Fruit fly (Drosophila melanogaster): ENCODE results near the gene CG3308.

The CG3308 gene

dm6 chr3R:21296038-21296727 is 22.6 kb upstream of the CG3308 start:
- peak; percentile 41; the same call in 2 of the 3 replicates for TF ChIP-seq croc (GFP tag; conservative IDR thresholded peaks at IDR 0.05)
- peak; percentile 34 for TF ChIP-seq CG12299 (tag; optimal IDR thresholded peaks at IDR 0.05)
- TF ChIP-seq aop (GFP tag; IDR thresholded peaks at IDR 0.05) = no peak
- TF ChIP-seq Ssrp (tag; optimal IDR thresholded peaks at IDR 0.05) = peak; percentile 74
- peak; percentile 71 for TF ChIP-seq CG13624 (GFP tag; optimal IDR thresholded peaks at IDR 0.05)
- peak; percentile 85 for TF ChIP-seq bcd (GFP tag; optimal IDR thresholded peaks at IDR 0.05)
- no peak for TF ChIP-seq CG15073 (GFP tag; optimal IDR thresholded peaks at IDR 0.05)
- no peak for TF ChIP-seq Dfd (GFP tag; optimal IDR thresholded peaks at IDR 0.05)
- TF ChIP-seq Fer3 (tag; optimal IDR thresholded peaks at IDR 0.05) = peak; percentile 86
- peak; percentile 85 to 89 for TF ChIP-seq bsh (GFP tag; optimal IDR thresholded peaks at IDR 0.05)
- peak; percentile 21 for TF ChIP-seq grn (GFP tag; optimal IDR thresholded peaks at IDR 0.05)
- TF ChIP-seq CG18476 (GFP tag; optimal IDR thresholded peaks at IDR 0.05) = peak; percentile 84
- peak; percentile 61 for TF ChIP-seq CG12104 (GFP tag; optimal IDR thresholded peaks at IDR 0.05)
- TF ChIP-seq CG10431 (GFP tag; optimal IDR thresholded peaks at IDR 0.05) = peak; percentile 86
- TF ChIP-seq Bteb2 (GFP tag; optimal IDR thresholded peaks at IDR 0.05) = peak; percentile 71
- TF ChIP-seq CG6272 (GFP tag; IDR thresholded peaks at IDR 0.05) = no peak; the same call in none of the 2 replicates
- peak; percentile 48 for TF ChIP-seq Side (GFP tag; optimal IDR thresholded peaks at IDR 0.05)
- TF ChIP-seq CG16813 (GFP tag; IDR thresholded peaks at IDR 0.05; ENCODE audit: partially characterized antibody) = no peak
- peak; percentile 20 for TF ChIP-seq CG1603 (tag; optimal IDR thresholded peaks at IDR 0.05)
- peak; percentile 60 for TF ChIP-seq CG10654 (GFP tag; optimal IDR thresholded peaks at IDR 0.05)
- TF ChIP-seq lab (GFP tag; optimal IDR thresholded peaks at IDR 0.05) = peak; percentile 93
- no peak for TF ChIP-seq Awh (GFP tag; IDR thresholded peaks at IDR 0.05)
- TF ChIP-seq twi (tag; optimal IDR thresholded peaks at IDR 0.05) = peak; percentile 87
- TF ChIP-seq Dip3 (GFP tag; optimal IDR thresholded peaks at IDR 0.05) = peak; percentile 75
- peak; percentile 42 for TF ChIP-seq ERR (GFP tag; optimal IDR thresholded peaks at IDR 0.05)
- TF ChIP-seq gcm (GFP tag; optimal IDR thresholded peaks at IDR 0.05) = peak; percentile 80
- no peak for TF ChIP-seq Xrp1 (GFP tag; IDR thresholded peaks at IDR 0.05)
- TF ChIP-seq peb (GFP tag; IDR thresholded peaks at IDR 0.05) = no peak
- TF ChIP-seq D19B (GFP tag; optimal IDR thresholded peaks at IDR 0.05) = peak; percentile 75
- TF ChIP-seq sob (GFP tag; IDR thresholded peaks at IDR 0.05) = no peak
- no peak for TF ChIP-seq CG10321 (GFP tag; IDR thresholded peaks at IDR 0.05)
- TF ChIP-seq shn (GFP tag; optimal IDR thresholded peaks at IDR 0.05) = peak; percentile 46
- peak; percentile 59 for TF ChIP-seq CG4820 (GFP tag; optimal IDR thresholded peaks at IDR 0.05)
- peak; percentile 50 for TF ChIP-seq schlank (tag; optimal IDR thresholded peaks at IDR 0.05)
- TF ChIP-seq Hsf (GFP tag; optimal IDR thresholded peaks at IDR 0.05) = peak; percentile 86
- TF ChIP-seq CG12071 (GFP tag; optimal IDR thresholded peaks at IDR 0.05) = peak; percentile 79
- TF ChIP-seq CG17912 (GFP tag; optimal IDR thresholded peaks at IDR 0.05) = no peak
- peak; percentile 66 for TF ChIP-seq CG1529 (GFP tag; optimal IDR thresholded peaks at IDR 0.05)
- TF ChIP-seq CG16815 (GFP tag; optimal IDR thresholded peaks at IDR 0.05) = peak; percentile 75
- TF ChIP-seq Dll (GFP tag; IDR thresholded peaks at IDR 0.05; ENCODE audit: partially characterized antibody) = no peak
- TF ChIP-seq dmrt11E (tag; optimal IDR thresholded peaks at IDR 0.05) = peak; percentile 85
- peak; percentile 77 for TF ChIP-seq nau (GFP tag; optimal IDR thresholded peaks at IDR 0.05)
- TF ChIP-seq Nf-YB (GFP tag; optimal IDR thresholded peaks at IDR 0.05) = peak; percentile 78
- peak; percentile 59; the same call in 1 of the 3 replicates for TF ChIP-seq CG11093 (GFP tag; IDR thresholded peaks at IDR 0.05)
- TF ChIP-seq ind (GFP tag; optimal IDR thresholded peaks at IDR 0.05) = peak; percentile 90
- no peak for TF ChIP-seq B-H1 (GFP tag; IDR thresholded peaks at IDR 0.05)
- no peak for TF ChIP-seq sim (GFP tag; IDR thresholded peaks at IDR 0.05)
- TF ChIP-seq D (optimal IDR thresholded peaks at IDR 0.05) = no peak
- TF ChIP-seq D (GFP tag; optimal IDR thresholded peaks at IDR 0.05) = peak; percentile 71
- TF ChIP-seq CG1832 (GFP tag; optimal IDR thresholded peaks at IDR 0.05) = peak; percentile 70
